Worm (Caenorhabditis elegans): ENCODE results near the gene dlc-4.

ce11 chrIV:16403283-16403682 is 39.8 kb upstream of the dlc-4 start:
- no peak for TF ChIP-seq nfyb-1 (GFP tag; IDR thresholded peaks at IDR 0.05)
- TF ChIP-seq somi-1 (GFP tag; optimal IDR thresholded peaks at IDR 0.05) = no peak

Data from whole organism, young adult.